Fruit fly (Drosophila melanogaster) whole organism: ENCODE data around the gene CG3397.

Source experiments
- Dll ChIP-seq: fragments of >200 bp; optimal IDR thresholded peaks from 2 replicates; lab custom pipeline; 2017
- usp ChIP-seq: fragments of >200 bp; optimal IDR thresholded peaks from 2 replicates; lab custom pipeline; 2017; ENCODE audit warnings: missing biosample characterization, missing genetic modification characterization, mixed read lengths

DNA sequence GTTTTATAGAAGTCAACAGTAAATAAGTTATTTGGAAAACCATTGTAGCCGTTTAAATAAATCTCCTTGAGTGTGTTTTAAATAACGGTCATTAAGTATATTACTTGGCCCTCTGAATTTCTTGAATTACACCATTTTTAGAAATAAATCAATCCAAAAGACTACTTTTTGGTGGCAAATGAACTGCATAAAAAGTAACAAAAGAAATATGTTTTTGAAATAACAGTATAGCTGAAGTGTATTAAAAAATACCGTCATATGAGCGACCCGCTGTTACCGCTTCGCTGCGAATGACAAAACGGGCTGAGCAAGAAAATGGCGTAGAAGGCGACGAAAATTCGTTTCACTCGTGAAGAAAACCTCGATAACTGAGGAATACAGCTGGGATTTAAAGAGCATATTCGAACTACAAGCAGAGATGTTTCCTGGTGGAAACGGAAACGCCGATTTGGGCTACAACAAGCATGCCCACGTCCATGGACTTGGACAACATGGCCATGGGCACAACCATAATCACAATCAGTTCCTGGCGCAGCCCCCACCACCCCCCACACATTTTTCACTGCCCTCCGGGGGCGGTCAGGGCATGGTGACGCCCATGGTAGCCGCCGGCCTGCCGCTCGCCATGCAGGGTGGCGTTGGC, 34.8 kb downstream of the CG3397 start, which contains the start of gene CG31211:
- TF ChIP-seq Dll (lab: Kevin White, UChicago): no peak
- TF ChIP-seq usp (GFP tag; lab: Kevin White, UChicago): no peak
